Worm (Caenorhabditis elegans) whole organism, midembryonic: ENCODE measurements around the gene C17A2.2.

Source experiments
- cog-1 ChIP-seq: sonication (generic microtip); optimal IDR thresholded peaks from 2 replicates; lab custom pipeline; 2016; ENCODE audit warnings: missing genetic modification characterization, missing compliant biosample characterization
- flt-1 ChIP-seq: fragments of 200-800 bp; sonication (Bioruptor generic); IDR thresholded peaks from 2 replicates; pipeline ENCODE4 v1.3.6; 2022; ENCODE audit warnings: missing genetic modification characterization, missing compliant biosample characterization
- ztf-29 ChIP-seq: fragments of 200-800 bp; sonication (Bioruptor generic); IDR thresholded peaks from 2 replicates; pipeline ENCODE4 v1.3.6; 2022; ENCODE audit warnings: missing genetic modification reagents, missing genetic modification characterization, missing compliant biosample characterization

DNA sequence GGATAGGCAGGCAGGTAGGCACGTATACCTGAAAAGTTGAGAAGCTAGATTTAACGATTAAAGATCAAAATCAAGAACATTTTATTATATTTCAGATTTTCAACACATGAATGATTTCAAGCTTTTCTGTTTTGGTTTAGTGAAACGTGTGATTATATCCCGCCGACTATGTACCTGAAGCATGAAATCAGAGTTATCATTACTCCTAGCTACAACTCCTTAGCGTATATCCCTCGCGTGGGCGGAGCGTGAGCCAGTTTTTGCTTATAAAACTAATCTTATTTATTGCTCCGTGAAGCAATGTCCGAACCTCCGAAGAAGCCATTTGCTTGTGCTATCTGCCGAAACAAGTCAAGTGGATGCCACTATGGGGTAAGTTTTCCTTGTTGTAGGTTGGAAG is 33.8 kb downstream of the C17A2.2 start, which contains the start of gene nhr-166:
- TF ChIP-seq ztf-29 (GFP tag; lab: Robert Waterston, UW) (no peak), cog-1 (tag; lab: Kevin White, UChicago) (no peak), flt-1 (no peak)
